Worm (Caenorhabditis elegans): ENCODE results near the gene C26B9.3.

DNA sequence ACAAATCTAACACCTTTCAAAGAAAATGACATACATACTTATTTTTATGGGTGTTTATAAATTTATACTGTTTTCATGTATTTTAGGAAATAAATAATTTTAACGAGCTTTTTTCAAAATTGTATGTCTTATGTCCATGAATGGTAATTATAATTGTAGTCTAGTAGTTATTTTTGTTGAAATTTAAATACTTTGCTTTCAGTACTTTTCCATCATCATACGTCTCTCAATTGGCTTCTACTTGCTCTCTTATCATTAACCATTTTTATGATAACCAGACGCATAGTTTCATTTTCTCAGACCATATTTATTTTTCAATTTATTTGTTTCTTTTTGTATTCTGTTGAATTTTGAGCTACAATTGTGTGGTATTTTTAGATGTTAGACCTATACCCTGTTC, 27.3 kb downstream of the C26B9.3 start, which contains the start of gene F35C8.5:
- no peak for TF ChIP-seq nhr-28 (tag; optimal IDR thresholded peaks at IDR 0.05)
- no peak for TF ChIP-seq lin-32 (GFP tag; optimal IDR thresholded peaks at IDR 0.05)
- TF ChIP-seq elt-1 (tag; optimal IDR thresholded peaks at IDR 0.05; ENCODE audit: borderline replicate concordance, insufficient read depth) = no peak
- no peak for TF ChIP-seq unc-39 (tag; optimal IDR thresholded peaks at IDR 0.05)
- no peak for TF ChIP-seq pha-4 (tag; optimal IDR thresholded peaks at IDR 0.05)
- no peak for TF ChIP-seq ces-1 (GFP tag; optimal IDR thresholded peaks at IDR 0.05)
- no peak for TF ChIP-seq blmp-1 (tag; optimal IDR thresholded peaks at IDR 0.05)
- no peak for TF ChIP-seq hlh-1 (tag; optimal IDR thresholded peaks at IDR 0.05)
- no peak for TF ChIP-seq ceh-43 (GFP tag; optimal IDR thresholded peaks at IDR 0.05)
- no peak for TF ChIP-seq ztf-11 (tag; optimal IDR thresholded peaks at IDR 0.05)
- TF ChIP-seq nhr-12 (tag; optimal IDR thresholded peaks at IDR 0.05) = no peak

Data from whole organism, mixed stage, embryonic.